Fruit fly (Drosophila melanogaster): ENCODE data around the gene Jhbp4.

The Jhbp4 gene

dm6 chr3R:16004691-16005474 lies 38.4 kb upstream of the Jhbp4 start (continued):
- peak; percentile 12 for TF ChIP-seq scrt (GFP tag; optimal IDR thresholded peaks at IDR 0.05)
- no peak for TF ChIP-seq CG8478 (optimal IDR thresholded peaks at IDR 0.05)
- TF ChIP-seq chif (GFP tag; optimal IDR thresholded peaks at IDR 0.05): no peak
- no peak for TF ChIP-seq CG11560 (tag; IDR thresholded peaks at IDR 0.05)
- TF ChIP-seq Xbp1 (GFP tag; optimal IDR thresholded peaks at IDR 0.05): no peak
- TF ChIP-seq nau (GFP tag; optimal IDR thresholded peaks at IDR 0.05): no peak
- no peak for TF ChIP-seq Ptx1 (GFP tag; IDR thresholded peaks at IDR 0.05)
- peak; percentile 37 for TF ChIP-seq salm (tag; optimal IDR thresholded peaks at IDR 0.05)
- no peak for TF ChIP-seq bab2 (GFP tag; optimal IDR thresholded peaks at IDR 0.05)
- no peak for TF ChIP-seq Sox100B (GFP tag; optimal IDR thresholded peaks at IDR 0.05)
- TF ChIP-seq pzg (GFP tag; optimal IDR thresholded peaks at IDR 0.05): no peak
- TF ChIP-seq CG7556 (GFP tag; optimal IDR thresholded peaks at IDR 0.05): no peak
- TF ChIP-seq CG14441 (GFP tag; IDR thresholded peaks at IDR 0.05): no peak
- TF ChIP-seq CG15073 (GFP tag; optimal IDR thresholded peaks at IDR 0.05): no peak
- peak in 1 of 2 experiments; percentile 6 for TF ChIP-seq insv (GFP tag; optimal IDR thresholded peaks at IDR 0.05)
- no peak for TF ChIP-seq crp (GFP tag; optimal IDR thresholded peaks at IDR 0.05)
- peak; percentile 54 for TF ChIP-seq CG4328 (GFP tag; optimal IDR thresholded peaks at IDR 0.05)
- TF ChIP-seq ara (GFP tag; IDR thresholded peaks at IDR 0.05): no peak
- TF ChIP-seq stc (GFP tag; IDR thresholded peaks at IDR 0.05): no peak
- TF ChIP-seq dysf (GFP tag; IDR thresholded peaks at IDR 0.05): no peak
- no peak for TF ChIP-seq danr (GFP tag; IDR thresholded peaks at IDR 0.05)
- no peak for TF ChIP-seq CG9797 (GFP tag; optimal IDR thresholded peaks at IDR 0.05)
- TF ChIP-seq Chrac-16 (GFP tag; optimal IDR thresholded peaks at IDR 0.05): no peak
- TF ChIP-seq tna (GFP tag; IDR thresholded peaks at IDR 0.05; ENCODE audit: partially characterized antibody): no peak
- TF ChIP-seq al (GFP tag; IDR thresholded peaks at IDR 0.05): no peak
- TF ChIP-seq grau (tag; optimal IDR thresholded peaks at IDR 0.05): no peak
- no peak for TF ChIP-seq org-1 (GFP tag; optimal IDR thresholded peaks at IDR 0.05)
- TF ChIP-seq BEAF-32 (GFP tag; optimal IDR thresholded peaks at IDR 0.05): no peak
- TF ChIP-seq tgo (GFP tag; IDR thresholded peaks at IDR 0.05): no peak
- TF ChIP-seq ab (GFP tag; optimal IDR thresholded peaks at IDR 0.05): no peak
- peak; percentile 43; the same call in 2 of the 3 replicates for TF ChIP-seq Aef1 (GFP tag; IDR thresholded peaks at IDR 0.05)
- no peak for TF ChIP-seq tx (GFP tag; optimal IDR thresholded peaks at IDR 0.05)
- no peak for TF ChIP-seq CG10267 (tag; optimal IDR thresholded peaks at IDR 0.05)
- TF ChIP-seq Six4 (GFP tag; optimal IDR thresholded peaks at IDR 0.05): no peak
- TF ChIP-seq chm (GFP tag; IDR thresholded peaks at IDR 0.05): no peak
- no peak for TF ChIP-seq TFAM (GFP tag; optimal IDR thresholded peaks at IDR 0.05)
- peak; percentile 57 for TF ChIP-seq Hand (GFP tag; optimal IDR thresholded peaks at IDR 0.05)
- no peak for TF ChIP-seq otp (GFP tag; IDR thresholded peaks at IDR 0.05)
- peak; percentile 10 for TF ChIP-seq CG8281 (tag; optimal IDR thresholded peaks at IDR 0.05)
- 0 out of 3 replicates have a peak, but pooled peaks have one; percentile 7 for TF ChIP-seq Dbx (GFP tag; IDR thresholded peaks at IDR 0.05)
- TF ChIP-seq cg (GFP tag; optimal IDR thresholded peaks at IDR 0.05): peak; percentile 60
- peak; percentile 66 for TF ChIP-seq caup (GFP tag; optimal IDR thresholded peaks at IDR 0.05; ENCODE audit: severe bottlenecking)
- TF ChIP-seq CG6654 (GFP tag; optimal IDR thresholded peaks at IDR 0.05): no peak
- no peak for TF ChIP-seq gsb (GFP tag; IDR thresholded peaks at IDR 0.05)
- peak; percentile 82 for TF ChIP-seq lab (GFP tag; optimal IDR thresholded peaks at IDR 0.05)
- TF ChIP-seq slp2 (GFP tag; optimal IDR thresholded peaks at IDR 0.05): no peak
- no peak for TF ChIP-seq D (optimal IDR thresholded peaks at IDR 0.05)
- no peak for TF ChIP-seq D (GFP tag; optimal IDR thresholded peaks at IDR 0.05)
- TF ChIP-seq CG11085 (GFP tag; IDR thresholded peaks at IDR 0.05): no peak
- no peak for TF ChIP-seq gt (GFP tag; IDR thresholded peaks at IDR 0.05)
- TF ChIP-seq CG15601 (tag; optimal IDR thresholded peaks at IDR 0.05): no peak
